Worm (Caenorhabditis elegans): ENCODE results near the gene T24H10.5.

T24H10.5 gene

ce11 chrII:9062261-9062948, 38.5 kb upstream of the T24H10.5 start:
- TF ChIP-seq mep-1 (tag; optimal IDR thresholded peaks at IDR 0.05) = no peak
- no peak for TF ChIP-seq lsy-2 (tag; optimal IDR thresholded peaks at IDR 0.05)
- TF ChIP-seq ces-1 (GFP tag; optimal IDR thresholded peaks at IDR 0.05) = no peak
- TF ChIP-seq bed-3 (GFP tag; optimal IDR thresholded peaks at IDR 0.05) = no peak
- no peak for TF ChIP-seq sptf-1 (tag; optimal IDR thresholded peaks at IDR 0.05)
- no peak for TF ChIP-seq unc-120 (tag; optimal IDR thresholded peaks at IDR 0.05; ENCODE audit: poor library complexity, severe bottlenecking)
- TF ChIP-seq ceh-39 (tag; optimal IDR thresholded peaks at IDR 0.05) = no peak
- no peak for TF ChIP-seq drap-1 (GFP tag; optimal IDR thresholded peaks at IDR 0.05)
- no peak for TF ChIP-seq unc-62 (GFP tag; optimal IDR thresholded peaks at IDR 0.05)
- TF ChIP-seq nhr-12 (tag; optimal IDR thresholded peaks at IDR 0.05) = no peak
- TF ChIP-seq snpc-4 (tag; optimal IDR thresholded peaks at IDR 0.05) = no peak
- TF ChIP-seq zip-8 (tag; optimal IDR thresholded peaks at IDR 0.05) = no peak
- no peak for TF ChIP-seq nhr-2 (tag; optimal IDR thresholded peaks at IDR 0.05)
- TF ChIP-seq mls-2 (tag; optimal IDR thresholded peaks at IDR 0.05) = no peak
- TF ChIP-seq nhr-76 (tag; optimal IDR thresholded peaks at IDR 0.05) = no peak
- TF ChIP-seq tbx-8 (GFP tag; optimal IDR thresholded peaks at IDR 0.05) = no peak

- TF ChIP-seq nhr-12 (tag; optimal IDR thresholded peaks at IDR 0.05) (peak; percentile 40), nhr-28 (tag; optimal IDR thresholded peaks at IDR 0.05) (no peak), hlh-1 (tag; optimal IDR thresholded peaks at IDR 0.05) (peak; percentile 71), unc-62 (GFP tag; optimal IDR thresholded peaks at IDR 0.05) (peak; percentile 57), lin-32 (GFP tag; optimal IDR thresholded peaks at IDR 0.05) (peak; percentile 4), lsy-2 (tag; optimal IDR thresholded peaks at IDR 0.05) (peak; percentile 49), cnd-1 (tag; optimal IDR thresholded peaks at IDR 0.05) (peak; percentile 81), elt-3 (tag; optimal IDR thresholded peaks at IDR 0.05) (no peak), nhr-237 (tag; optimal IDR thresholded peaks at IDR 0.05) (no peak), nhr-2 (tag; optimal IDR thresholded peaks at IDR 0.05) (peak; percentile 92), snpc-4 (tag; optimal IDR thresholded peaks at IDR 0.05) (no peak), zip-8 (tag; optimal IDR thresholded peaks at IDR 0.05) (peak; percentile 87), ceh-39 (tag; optimal IDR thresholded peaks at IDR 0.05) (peak; percentile 26), ztf-11 (tag; optimal IDR thresholded peaks at IDR 0.05) (no peak)
Measured at ce11 chrII:9063350-9063749, 37.5 kb upstream of the T24H10.5 start.

DNA sequence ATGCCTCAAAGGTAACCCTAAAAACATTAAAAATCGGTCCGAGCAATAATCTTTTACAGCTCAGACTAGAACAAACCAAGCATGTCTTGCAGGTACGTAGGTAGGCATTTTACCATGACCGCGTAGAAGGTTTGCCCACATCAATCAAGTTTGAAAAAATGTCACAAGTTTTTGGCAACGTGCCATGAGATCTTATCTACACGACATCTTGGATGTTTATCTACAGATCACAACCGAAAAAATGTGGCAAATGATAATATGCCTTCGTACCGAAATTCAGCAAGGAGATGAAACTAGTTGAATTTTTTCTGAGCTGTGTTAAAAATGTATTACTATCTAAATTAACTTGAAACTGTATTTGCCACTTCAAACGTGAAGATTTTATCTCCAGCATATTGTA, 36.5 kb upstream of the T24H10.5 start:
- TF ChIP-seq unc-62 (GFP tag; optimal IDR thresholded peaks at IDR 0.05) (peak; percentile 19), elt-1 (tag; optimal IDR thresholded peaks at IDR 0.05; ENCODE audit: borderline replicate concordance, insufficient read depth) (peak; percentile 88), blmp-1 (tag; optimal IDR thresholded peaks at IDR 0.05) (no peak), lin-13 (tag; optimal IDR thresholded peaks at IDR 0.05) (no peak)

- TF ChIP-seq ces-1 (GFP tag; optimal IDR thresholded peaks at IDR 0.05) (no peak), nhr-2 (tag; optimal IDR thresholded peaks at IDR 0.05) (no peak), flh-1 (GFP tag; optimal IDR thresholded peaks at IDR 0.05) (no peak), tbx-8 (GFP tag; optimal IDR thresholded peaks at IDR 0.05) (no peak), elt-3 (tag; optimal IDR thresholded peaks at IDR 0.05) (no peak), ceh-83 (GFP tag; optimal IDR thresholded peaks at IDR 0.05) (no peak), nhr-12 (tag; optimal IDR thresholded peaks at IDR 0.05) (no peak), ceh-43 (GFP tag; optimal IDR thresholded peaks at IDR 0.05) (no peak), unc-120 (tag; optimal IDR thresholded peaks at IDR 0.05; ENCODE audit: poor library complexity, severe bottlenecking) (no peak), hlh-1 (tag; optimal IDR thresholded peaks at IDR 0.05) (no peak), cnd-1 (tag; optimal IDR thresholded peaks at IDR 0.05) (no peak), mls-2 (tag; optimal IDR thresholded peaks at IDR 0.05) (no peak), sptf-1 (tag; optimal IDR thresholded peaks at IDR 0.05) (no peak), ham-2 (GFP tag; optimal IDR thresholded peaks at IDR 0.05) (no peak), drap-1 (GFP tag; optimal IDR thresholded peaks at IDR 0.05) (no peak)
Measured at ce11 chrII:9069836-9070235, 31.1 kb upstream of the T24H10.5 start.

DNA sequence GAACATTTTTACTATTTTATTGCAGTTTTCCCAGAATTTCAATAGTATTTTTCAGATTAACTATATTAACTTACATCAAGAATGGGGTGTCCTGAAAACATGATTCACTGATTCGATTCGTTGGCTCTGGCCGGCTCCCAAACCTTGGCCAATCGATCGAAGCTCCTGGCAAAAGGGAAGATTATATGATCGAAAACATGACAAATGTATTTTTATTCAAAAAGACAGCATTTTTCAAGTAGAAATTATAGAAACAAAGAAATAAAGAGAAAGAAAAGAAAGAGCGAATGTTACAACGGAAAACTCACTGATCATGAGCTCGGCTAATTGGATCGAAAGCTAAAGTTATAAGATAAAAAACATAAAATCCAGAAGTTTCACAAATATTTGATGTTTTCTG, 30.2 kb upstream of the T24H10.5 start, which contains the start of gene T24B8.4:
Gene T24B8.4, minus strand, starts transcription at position 101 of the 400 bp plus-strand sequence.
- no peak for TF ChIP-seq ces-1 (GFP tag; optimal IDR thresholded peaks at IDR 0.05)
- no peak for TF ChIP-seq nhr-12 (tag; optimal IDR thresholded peaks at IDR 0.05)
- TF ChIP-seq zip-8 (tag; optimal IDR thresholded peaks at IDR 0.05) = no peak
- TF ChIP-seq unc-62 (GFP tag; optimal IDR thresholded peaks at IDR 0.05) = no peak
- no peak for TF ChIP-seq mab-5 (tag; optimal IDR thresholded peaks at IDR 0.05)
- TF ChIP-seq flh-1 (GFP tag; optimal IDR thresholded peaks at IDR 0.05) = no peak
- no peak for TF ChIP-seq nhr-76 (tag; optimal IDR thresholded peaks at IDR 0.05)
- TF ChIP-seq mep-1 (tag; optimal IDR thresholded peaks at IDR 0.05) = no peak
- no peak for TF ChIP-seq cnd-1 (tag; optimal IDR thresholded peaks at IDR 0.05)
- no peak for TF ChIP-seq ceh-39 (tag; optimal IDR thresholded peaks at IDR 0.05)
- no peak for TF ChIP-seq sem-2 (GFP tag; optimal IDR thresholded peaks at IDR 0.05)
- no peak for TF ChIP-seq nhr-237 (tag; optimal IDR thresholded peaks at IDR 0.05)
- TF ChIP-seq sptf-1 (tag; optimal IDR thresholded peaks at IDR 0.05) = no peak
- TF ChIP-seq M03D4.4 (tag; optimal IDR thresholded peaks at IDR 0.05) = no peak
